Worm (Caenorhabditis elegans) whole organism, L1 larva: Measurements from ENCODE around the gene F57B1.5.
A peak's percentile ranks its signal among the peaks of the same experiment; 100 is the strongest.

ENCODE experiments used
- F16B12.6 ChIP-seq: fragments of 150-350 bp; optimal IDR thresholded peaks from 2 replicates; lab custom pipeline; 2014; ENCODE audit warnings: missing biosample characterization, missing genetic modification characterization
- Y116A8C.19 ChIP-seq: sonication (generic microtip); optimal IDR thresholded peaks from 2 replicates; lab custom pipeline; 2016; ENCODE audit warnings: missing compliant biosample characterization, missing genetic modification characterization, borderline replicate concordance
- blmp-1 ChIP-seq: fragments of 150-350 bp; optimal IDR thresholded peaks from 2 replicates; lab custom pipeline; 2014; ENCODE audit warnings: missing biosample characterization, missing genetic modification characterization
- ceh-88 ChIP-seq: fragments of 200-800 bp; sonication (Bioruptor generic); IDR thresholded peaks from 2 replicates; pipeline ENCODE4 v1.3.6; 2022; ENCODE audit warnings: missing genetic modification characterization, missing compliant biosample characterization
- ces-1 ChIP-seq: fragments of 150-350 bp; optimal IDR thresholded peaks from 2 replicates; lab custom pipeline; 2014; ENCODE audit warnings: missing biosample characterization, missing genetic modification reagents, missing genetic modification characterization
- dpl-1 ChIP-seq, 3 experiments: fragments of 150-350 bp in 2 of 3; sonication (generic microtip) in 1 of 3; optimal IDR thresholded peaks; 2 replicates each; lab custom pipeline; 2014 to 2017; ENCODE audit warnings: missing biosample characterization in 3 of 3, missing genetic modification characterization in 3 of 3, missing genetic modification reagents in 3 of 3
- dsc-1 ChIP-seq: sonication (generic microtip); optimal IDR thresholded peaks from 2 replicates; lab custom pipeline; 2016; ENCODE audit warnings: mild to moderate bottlenecking, missing genetic modification characterization, missing compliant biosample characterization
- efl-1 ChIP-seq, 4 experiments: fragments of 150-350 bp; optimal IDR thresholded peaks in 3 of 4; peaks in 1 of 4; 1 replicate in 1 of 4; 2 replicates in 3 of 4; lab custom pipeline; 2014; ENCODE audit warnings: missing biosample characterization in 2 of 4, missing genetic modification characterization in 2 of 4, missing genetic modification reagents in 2 of 4
- efl-3 ChIP-seq: fragments of 200-800 bp; sonication (Bioruptor generic); optimal IDR thresholded peaks from 2 replicates; lab custom pipeline; 2018; ENCODE audit warnings: mild to moderate bottlenecking, missing genetic modification characterization, missing compliant biosample characterization
- egl-27 ChIP-seq, 2 experiments: fragments of 150-350 bp in 1 of 2; sonication (generic microtip); optimal IDR thresholded peaks; 3 replicates each; lab custom pipeline; 2017 to 2018; ENCODE audit warnings: missing biosample characterization in 2 of 2, missing genetic modification characterization in 2 of 2, missing genetic modification reagents in 2 of 2
- fkh-8 ChIP-seq: sonication (generic microtip); optimal IDR thresholded peaks from 2 replicates; lab custom pipeline; 2016; ENCODE audit warnings: mild to moderate bottlenecking, missing genetic modification characterization, missing compliant biosample characterization
- isw-1 ChIP-seq: fragments of 200-800 bp; sonication (Bioruptor generic); IDR thresholded peaks from 2 replicates; pipeline ENCODE4 v1.3.6; 2022; ENCODE audit warnings: missing genetic modification characterization, missing compliant biosample characterization
- lin-35 ChIP-seq, 2 experiments: fragments of 150-350 bp; optimal IDR thresholded peaks; 2 replicates each; lab custom pipeline; 2014; ENCODE audit warnings: missing biosample characterization in 2 of 2, missing genetic modification characterization in 2 of 2, missing genetic modification reagents in 2 of 2
- lin-39 ChIP-seq: fragments of 150-350 bp; optimal IDR thresholded peaks from 2 replicates; lab custom pipeline; 2014; ENCODE audit warnings: missing biosample characterization, missing genetic modification reagents, missing genetic modification characterization
- nhr-12 ChIP-seq: sonication (generic microtip); optimal IDR thresholded peaks from 2 replicates; lab custom pipeline; 2017; ENCODE audit warnings: missing biosample characterization, missing genetic modification characterization
- nhr-20 ChIP-seq: sonication (generic microtip); optimal IDR thresholded peaks from 2 replicates; lab custom pipeline; 2016; ENCODE audit warnings: mild to moderate bottlenecking, missing genetic modification characterization, missing compliant biosample characterization
- nhr-237 ChIP-seq: fragments of 150-350 bp; optimal IDR thresholded peaks from 2 replicates; lab custom pipeline; 2014; ENCODE audit warnings: missing biosample characterization, missing genetic modification characterization
- nhr-47 ChIP-seq: sonication (generic microtip); optimal IDR thresholded peaks from 2 replicates; lab custom pipeline; 2016; ENCODE audit warnings: mild to moderate bottlenecking, missing genetic modification characterization, moderate library complexity, missing compliant biosample characterization
- nhr-71 ChIP-seq: sonication (generic microtip); optimal IDR thresholded peaks from 2 replicates; lab custom pipeline; 2016; ENCODE audit warnings: mild to moderate bottlenecking, missing genetic modification characterization, moderate library complexity, missing compliant biosample characterization
- pag-3 ChIP-seq: sonication (generic microtip); optimal IDR thresholded peaks from 2 replicates; lab custom pipeline; 2017; ENCODE audit warnings: missing genetic modification characterization, mild to moderate bottlenecking, missing compliant biosample characterization, antibody characterized with exemption, borderline replicate concordance; ENCODE audit not compliant: insufficient read depth
- pax-3 ChIP-seq: fragments of 200-800 bp; sonication (Bioruptor generic); optimal IDR thresholded peaks from 2 replicates; lab custom pipeline; 2018; ENCODE audit warnings: mild to moderate bottlenecking, missing genetic modification characterization, moderate library complexity, missing compliant biosample characterization
- pqm-1 ChIP-seq: sonication (generic microtip); optimal IDR thresholded peaks from 3 replicates; lab custom pipeline; 2017; ENCODE audit warnings: missing biosample characterization, missing genetic modification characterization
- rnt-1 ChIP-seq: sonication (generic microtip); optimal IDR thresholded peaks from 2 replicates; lab custom pipeline; 2016; ENCODE audit warnings: mild to moderate bottlenecking, missing genetic modification characterization, moderate library complexity, missing compliant biosample characterization
- snu-23 ChIP-seq: sonication (generic microtip); optimal IDR thresholded peaks from 2 replicates; lab custom pipeline; 2016; ENCODE audit warnings: missing genetic modification characterization, missing compliant biosample characterization
- sptf-1 ChIP-seq: fragments of 150-350 bp; optimal IDR thresholded peaks from 2 replicates; lab custom pipeline; 2014; ENCODE audit warnings: missing biosample characterization, missing genetic modification characterization
- sup-37 ChIP-seq: fragments of 200-800 bp; sonication (Bioruptor generic); optimal IDR thresholded peaks from 2 replicates; lab custom pipeline; 2018; ENCODE audit warnings: mild to moderate bottlenecking, missing genetic modification characterization, missing compliant biosample characterization
- swsn-7 ChIP-seq: sonication (generic microtip); optimal IDR thresholded peaks from 2 replicates; lab custom pipeline; 2016; ENCODE audit warnings: missing genetic modification characterization, missing compliant biosample characterization
- tbx-2 ChIP-seq: sonication (generic microtip); optimal IDR thresholded peaks from 2 replicates; lab custom pipeline; 2016; ENCODE audit warnings: missing genetic modification characterization, missing compliant biosample characterization
- tlp-1 ChIP-seq: fragments of 150-350 bp; optimal IDR thresholded peaks from 2 replicates; lab custom pipeline; 2014; ENCODE audit warnings: missing biosample characterization, missing genetic modification characterization
- unc-130 ChIP-seq: fragments of 150-350 bp; optimal IDR thresholded peaks from 2 replicates; lab custom pipeline; 2017; ENCODE audit warnings: missing biosample characterization, missing genetic modification characterization, inconsistent platforms
- unc-30 ChIP-seq: sonication (generic microtip); optimal IDR thresholded peaks from 2 replicates; lab custom pipeline; 2017; ENCODE audit warnings: missing biosample characterization, missing genetic modification characterization
- xbp-1 ChIP-seq: sonication (generic microtip); optimal IDR thresholded peaks from 2 replicates; lab custom pipeline; 2016; ENCODE audit warnings: missing genetic modification characterization, missing compliant biosample characterization
- zag-1 ChIP-seq: fragments of 150-350 bp; optimal IDR thresholded peaks from 2 replicates; lab custom pipeline; 2014; ENCODE audit warnings: missing biosample characterization, missing genetic modification characterization
- zip-4 ChIP-seq: fragments of 200-800 bp; sonication (Bioruptor generic); optimal IDR thresholded peaks from 2 replicates; lab custom pipeline; 2018; ENCODE audit warnings: mild to moderate bottlenecking, missing genetic modification characterization, moderate library complexity, missing compliant biosample characterization
- ztf-11 ChIP-seq, 2 experiments: sonication (generic microtip); optimal IDR thresholded peaks; 2 replicates each; lab custom pipeline; 2016 to 2017; ENCODE audit warnings: missing genetic modification characterization in 2 of 2, missing biosample characterization in 1 of 2, missing compliant biosample characterization in 1 of 2
- ztf-4 ChIP-seq: fragments of 150-350 bp; optimal IDR thresholded peaks from 2 replicates; lab custom pipeline; 2014; ENCODE audit warnings: missing biosample characterization, missing genetic modification characterization

Gene F57B1.5

DNA sequence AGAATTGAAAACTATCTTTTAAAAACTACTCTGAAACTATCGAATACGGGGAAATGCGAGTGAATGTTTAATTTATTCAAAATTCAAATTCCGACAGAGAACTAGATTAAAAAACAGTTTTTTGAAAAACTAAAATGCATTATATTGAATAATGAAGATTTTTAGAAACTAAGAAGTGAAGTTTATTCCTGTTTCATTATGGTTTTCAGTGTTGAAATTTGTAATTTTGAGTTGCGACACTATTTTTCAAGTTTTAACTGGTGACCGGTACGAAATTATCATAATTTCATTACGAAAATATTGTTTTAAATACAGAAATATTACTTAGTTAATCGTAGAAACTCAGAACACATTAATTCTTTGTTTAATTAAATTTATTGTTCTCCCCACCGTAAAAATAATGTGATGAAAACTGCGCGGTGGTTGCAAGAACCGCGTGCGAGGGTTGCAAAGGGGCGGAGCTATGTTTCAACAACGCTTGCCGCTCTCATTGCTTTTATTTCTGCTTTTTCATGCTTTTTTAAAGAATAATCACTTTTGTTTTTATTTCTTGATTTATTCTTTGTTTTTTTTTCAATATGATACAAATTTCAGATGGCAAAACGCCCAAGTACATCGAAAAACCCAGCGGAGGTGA is 31.3 kb upstream of the F57B1.5 start, which contains the start of gene him-17 (continued):
- TF ChIP-seq Y116A8C.19 (tag; lab: Kevin White, UChicago) (no peak), sptf-1 (tag; lab: Kevin White, UChicago) (no peak), dsc-1 (tag; lab: Kevin White, UChicago) (peak; percentile 55), unc-130 (tag; lab: Kevin White, UChicago) (peak; percentile 72), blmp-1 (tag; lab: Kevin White, UChicago) (peak; percentile 52), ces-1 (no peak), nhr-20 (tag; lab: Kevin White, UChicago) (peak; percentile 64), fkh-8 (no peak), xbp-1 (tag; lab: Kevin White, UChicago) (peak; percentile 50), rnt-1 (tag; lab: Kevin White, UChicago) (peak; percentile 63), sup-37 (GFP tag; lab: Kevin White, UChicago) (no peak), lin-39 (tag; lab: Kevin White, UChicago) (no peak), zip-4 (no peak), swsn-7 (peak; percentile 70), nhr-71 (tag; lab: Kevin White, UChicago) (peak; percentile 70), snu-23 (GFP tag; lab: Kevin White, UChicago) (peak; percentile 47), tbx-2 (tag; lab: Kevin White, UChicago) (peak; percentile 61), ztf-4 (tag; lab: Kevin White, UChicago) (no peak), ztf-11 (tag; optimal IDR thresholded peaks at IDR 0.05; lab: Kevin White, UChicago) (peak in 1 of 2 experiments; percentile 42), lin-35 (GFP tag; optimal IDR thresholded peaks at IDR 0.05; lab: Kevin White, UChicago) (peak; percentile 9 to 28), nhr-47 (peak; percentile 59), isw-1 (peak; percentile 6; the same call in 1 of the 2 replicates), pax-3 (tag; lab: Kevin White, UChicago) (peak; percentile 24)

DNA sequence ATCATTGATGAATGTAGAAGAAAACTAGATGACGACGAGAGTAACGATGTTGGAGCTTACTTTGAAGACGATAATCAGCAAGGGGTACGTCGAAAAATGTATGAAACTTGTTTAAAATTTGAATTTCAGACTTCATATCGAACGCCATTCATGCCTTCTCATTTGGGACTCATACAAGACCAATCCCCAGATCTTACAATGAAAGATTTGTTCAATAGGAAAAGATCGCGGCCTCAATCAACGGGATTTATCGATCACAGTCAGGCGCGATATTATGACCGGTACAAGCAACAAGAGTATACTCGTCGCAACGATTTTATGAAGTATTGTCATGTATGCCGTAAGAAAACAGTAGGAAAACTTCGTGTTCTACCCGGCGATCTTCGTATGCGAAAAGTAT is 30.7 kb upstream of the F57B1.5 start:
- TF ChIP-seq sptf-1 (tag; lab: Kevin White, UChicago) (no peak), tlp-1 (no peak), ztf-11 (tag; optimal IDR thresholded peaks at IDR 0.05; lab: Kevin White, UChicago) (no peak), pqm-1 (tag; lab: Kevin White, UChicago) (no peak), pag-3 (no peak), pax-3 (tag; lab: Kevin White, UChicago) (no peak), efl-3 (GFP tag; lab: Kevin White, UChicago) (no peak), dpl-1 (GFP tag; optimal IDR thresholded peaks at IDR 0.05; lab: Kevin White, UChicago) (no peak), nhr-237 (no peak), unc-130 (tag; lab: Kevin White, UChicago) (no peak), fkh-8 (no peak), F16B12.6 (tag; lab: Kevin White, UChicago) (no peak), unc-30 (tag; lab: Kevin White, UChicago) (no peak), ceh-88 (GFP tag; lab: Robert Waterston, UW) (no peak), ztf-4 (tag; lab: Kevin White, UChicago) (no peak), egl-27 (tag; optimal IDR thresholded peaks at IDR 0.05; lab: Kevin White, UChicago) (no peak)
- TF ChIP-seq, all 84 proteins: peak for 0

DNA sequence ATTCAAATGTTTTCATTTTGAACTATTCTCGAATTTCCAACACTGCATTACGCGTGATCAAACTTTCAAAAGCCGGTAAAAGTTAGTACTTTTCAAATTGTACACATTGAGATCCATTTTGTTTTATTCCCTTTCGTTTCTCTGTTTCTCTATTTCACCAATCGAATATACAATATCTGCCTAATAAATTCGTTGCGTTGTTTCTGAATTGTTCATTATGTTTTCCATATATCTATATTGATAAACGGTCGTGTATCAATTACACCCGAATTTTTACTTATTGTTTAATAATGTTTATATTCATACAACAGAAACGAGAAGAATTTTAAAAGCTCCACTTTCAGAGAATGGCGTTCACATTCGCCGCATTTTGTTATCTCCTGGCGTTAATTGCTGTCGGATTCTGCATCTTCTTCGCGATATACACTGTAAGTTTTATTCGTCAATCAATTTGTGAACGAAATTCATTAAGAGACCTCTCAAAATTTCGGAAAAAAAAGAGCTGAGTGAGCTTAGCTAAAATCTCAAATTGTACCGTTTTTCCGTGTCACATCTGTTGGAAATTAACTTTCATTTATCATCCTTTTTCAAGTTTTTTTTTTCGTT is 27.4 kb upstream of the F57B1.5 start, which contains the start of gene cni-1:
TSS of gene cni-1 (plus strand) at position 345 of the 606 bp plus-strand sequence.
- TF ChIP-seq nhr-12 (no peak), tlp-1 (no peak), zag-1 (tag; lab: Kevin White, UChicago) (no peak), efl-1 (optimal IDR thresholded peaks at IDR 0.05; lab: Kevin White, UChicago) (no peak), efl-1 (GFP tag; optimal IDR thresholded peaks at IDR 0.05 in 1 of 2; lab: Kevin White, UChicago) (peak in 1 of 2 experiments; percentile 37)
- TF ChIP-seq, all 84 proteins: peak for 1
